Worm (Caenorhabditis elegans) whole organism, mixed stage, embryonic: ENCODE measurements around the gene fbxa-190.

Experiments
- M03D4.4 ChIP-seq: sonication (generic microtip); optimal IDR thresholded peaks from 2 replicates; lab custom pipeline; 2017; ENCODE audit warnings: mild to moderate bottlenecking, missing genetic modification characterization, missing compliant biosample characterization
- drap-1 ChIP-seq: fragments of 200-800 bp; sonication (Bioruptor generic); optimal IDR thresholded peaks from 3 replicates; lab custom pipeline; 2018; ENCODE audit warnings: mild to moderate bottlenecking, missing genetic modification characterization, missing compliant biosample characterization
- elt-1 ChIP-seq: sonication (generic microtip); optimal IDR thresholded peaks from 2 replicates; lab custom pipeline; 2017; ENCODE audit warnings: missing genetic modification characterization, mild to moderate bottlenecking, missing compliant biosample characterization, antibody characterized with exemption, moderate library complexity, borderline replicate concordance; ENCODE audit not compliant: insufficient read depth
- flh-1 ChIP-seq: fragments of 200-800 bp; sonication (Bioruptor generic); optimal IDR thresholded peaks from 2 replicates; lab custom pipeline; 2018; ENCODE audit warnings: mild to moderate bottlenecking, missing genetic modification characterization, moderate library complexity, missing compliant biosample characterization
- lsy-2 ChIP-seq: fragments of 150-350 bp; optimal IDR thresholded peaks from 2 replicates; lab custom pipeline; 2014; ENCODE audit warnings: missing biosample characterization, missing genetic modification characterization
- mab-5 ChIP-seq: fragments of 150-350 bp; optimal IDR thresholded peaks from 2 replicates; lab custom pipeline; 2014; ENCODE audit warnings: missing biosample characterization, missing genetic modification characterization
- nhr-237 ChIP-seq: fragments of 150-350 bp; optimal IDR thresholded peaks from 2 replicates; lab custom pipeline; 2014; ENCODE audit warnings: missing biosample characterization, missing genetic modification characterization
- nhr-76 ChIP-seq: sonication (generic microtip); optimal IDR thresholded peaks from 2 replicates; lab custom pipeline; 2017; ENCODE audit warnings: missing biosample characterization, missing genetic modification characterization
- pha-4 ChIP-seq: fragments of 150-350 bp; optimal IDR thresholded peaks from 2 replicates; lab custom pipeline; 2018; ENCODE audit warnings: missing biosample characterization, missing genetic modification reagents, missing genetic modification characterization
- snpc-4 ChIP-seq: fragments of 150-350 bp; optimal IDR thresholded peaks from 2 replicates; lab custom pipeline; 2014; ENCODE audit warnings: missing biosample characterization, missing genetic modification characterization
- unc-39 ChIP-seq: fragments of 150-350 bp; optimal IDR thresholded peaks from 2 replicates; lab custom pipeline; 2014; ENCODE audit warnings: missing biosample characterization, missing genetic modification characterization
- unc-62 ChIP-seq: fragments of 150-350 bp; optimal IDR thresholded peaks from 2 replicates; lab custom pipeline; 2014; ENCODE audit warnings: missing biosample characterization, missing genetic modification reagents, missing genetic modification characterization

ce11 chrX:1370736-1371281 is 1.0 kb upstream of the fbxa-190 start, which contains the start of gene F56C3.7:
- TF ChIP-seq lsy-2 (tag; lab: Kevin White, UChicago): no peak
- no peak for TF ChIP-seq unc-39 (tag; lab: Kevin White, UChicago)
- no peak for TF ChIP-seq unc-62
- TF ChIP-seq snpc-4: no peak
- TF ChIP-seq flh-1 (GFP tag; lab: Kevin White, UChicago): no peak
- TF ChIP-seq nhr-237 (tag; lab: Kevin White, UChicago): no peak
- no peak for TF ChIP-seq drap-1 (GFP tag; lab: Kevin White, UChicago)
- no peak for TF ChIP-seq M03D4.4
- TF ChIP-seq elt-1: no peak
- no peak for TF ChIP-seq mab-5 (tag; lab: Kevin White, UChicago)
- no peak for TF ChIP-seq pha-4 (tag; lab: Kevin White, UChicago)
- no peak for TF ChIP-seq nhr-76 (tag; lab: Kevin White, UChicago)
